Worm (Caenorhabditis elegans) whole organism, early embryonic: Measurements from ENCODE around the gene F17E9.3.

Source experiments
- F13C5.2 ChIP-seq: sonication (generic microtip); optimal IDR thresholded peaks from 2 replicates; lab custom pipeline; 2017; ENCODE audit warnings: mild to moderate bottlenecking, missing genetic modification characterization, inconsistent platforms, missing compliant biosample characterization
- aly-1 ChIP-seq: sonication (generic microtip); optimal IDR thresholded peaks from 2 replicates; lab custom pipeline; 2016; ENCODE audit warnings: missing genetic modification characterization, missing compliant biosample characterization
- ama-1 ChIP-seq: fragments of 150-350 bp; optimal IDR thresholded peaks from 2 replicates; lab custom pipeline; 2014
- ets-7 ChIP-seq: sonication (generic microtip); optimal IDR thresholded peaks from 2 replicates; lab custom pipeline; 2016; ENCODE audit warnings: missing genotype, missing genetic modification characterization, missing compliant biosample characterization
- flt-1 ChIP-seq: fragments of 200-800 bp; sonication (Bioruptor generic); IDR thresholded peaks from 2 replicates; pipeline ENCODE4 v1.3.6; 2022; ENCODE audit warnings: missing genetic modification characterization, missing compliant biosample characterization
- hmbx-1 ChIP-seq: sonication (generic microtip); optimal IDR thresholded peaks from 2 replicates; lab custom pipeline; 2016; ENCODE audit warnings: mild to moderate bottlenecking, missing genetic modification characterization, missing compliant biosample characterization
- hmg-4 ChIP-seq: fragments of 200-800 bp; sonication (Bioruptor generic); optimal IDR thresholded peaks from 2 replicates; lab custom pipeline; 2018; ENCODE audit warnings: mild to moderate bottlenecking, missing genetic modification characterization, missing compliant biosample characterization
- scrt-1 ChIP-seq: fragments of 200-800 bp; sonication (Bioruptor generic); IDR thresholded peaks from 2 replicates; pipeline ENCODE4 v1.3.6; 2022; ENCODE audit warnings: missing genetic modification characterization, missing compliant biosample characterization
- sea-1 ChIP-seq: fragments of 200-800 bp; sonication (Bioruptor generic); conservative IDR thresholded peaks from 2 replicates; pipeline ENCODE4 v1.3.6; 2022; ENCODE audit warnings: missing genetic modification characterization, missing compliant biosample characterization
- tbx-37 ChIP-seq: fragments of 200-800 bp; sonication (Bioruptor generic); conservative IDR thresholded peaks from 2 replicates; pipeline ENCODE4 v1.3.6; 2022; ENCODE audit warnings: missing genetic modification reagents, missing genetic modification characterization, missing compliant biosample characterization

ce11 chrIV:8378280-8378679 lies 23.6 kb downstream of the F17E9.3 start:
- TF ChIP-seq ama-1 = no peak
- no peak for TF ChIP-seq ets-7
- TF ChIP-seq scrt-1 (GFP tag; lab: Robert Waterston, UW) = no peak
- no peak for TF ChIP-seq hmbx-1 (tag; lab: Kevin White, UChicago)
- TF ChIP-seq tbx-37 = no peak
- no peak for TF ChIP-seq sea-1
- TF ChIP-seq flt-1 = no peak
- TF ChIP-seq hmg-4 (GFP tag; lab: Kevin White, UChicago) = no peak
- no peak for TF ChIP-seq aly-1 (tag; lab: Kevin White, UChicago)
- no peak for TF ChIP-seq F13C5.2 (tag; lab: Kevin White, UChicago)
